Worm (Caenorhabditis elegans) whole organism, L1 larva: Measurements from ENCODE around the gene oac-14.

Experiments used
- C04F5.9 ChIP-seq: sonication (generic microtip); optimal IDR thresholded peaks from 2 replicates; lab custom pipeline; 2016; ENCODE audit warnings: missing genetic modification characterization, missing compliant biosample characterization
- C34B4.2 ChIP-seq: sonication (generic microtip); optimal IDR thresholded peaks from 2 replicates; lab custom pipeline; 2017; ENCODE audit warnings: mild to moderate bottlenecking, missing genetic modification characterization, missing compliant biosample characterization
- F16B12.6 ChIP-seq: fragments of 150-350 bp; optimal IDR thresholded peaks from 2 replicates; lab custom pipeline; 2014; ENCODE audit warnings: missing biosample characterization, missing genetic modification characterization
- aha-1 ChIP-seq: fragments of 150-350 bp; optimal IDR thresholded peaks from 2 replicates; lab custom pipeline; 2014; ENCODE audit warnings: missing biosample characterization, missing genetic modification characterization
- aly-2 ChIP-seq: fragments of 150-350 bp; optimal IDR thresholded peaks from 2 replicates; lab custom pipeline; 2014; ENCODE audit warnings: missing biosample characterization, missing genetic modification characterization
- ama-1 ChIP-seq: fragments of 150-350 bp; optimal IDR thresholded peaks from 2 replicates; lab custom pipeline; 2014
- blmp-1 ChIP-seq: fragments of 150-350 bp; optimal IDR thresholded peaks from 2 replicates; lab custom pipeline; 2014; ENCODE audit warnings: missing biosample characterization, missing genetic modification characterization
- ceh-63 ChIP-seq: fragments of 200-800 bp; sonication (Bioruptor generic); optimal IDR thresholded peaks from 2 replicates; lab custom pipeline; 2018; ENCODE audit warnings: mild to moderate bottlenecking, missing genetic modification characterization, missing compliant biosample characterization
- ceh-8 ChIP-seq: fragments of 200-800 bp; sonication (Bioruptor generic); optimal IDR thresholded peaks from 2 replicates; lab custom pipeline; 2018; ENCODE audit warnings: mild to moderate bottlenecking, missing genetic modification characterization, moderate library complexity, missing compliant biosample characterization
- ceh-82 ChIP-seq, 3 experiments: fragments of 150-350 bp in 1 of 3; sonication (generic microtip) in 2 of 3; optimal IDR thresholded peaks; 2 replicates each; lab custom pipeline; 2014 to 2017; ENCODE audit warnings: missing biosample characterization in 3 of 3, missing genetic modification characterization in 3 of 3
- ceh-88 ChIP-seq: fragments of 200-800 bp; sonication (Bioruptor generic); IDR thresholded peaks from 2 replicates; pipeline ENCODE4 v1.3.6; 2022; ENCODE audit warnings: missing genetic modification characterization, missing compliant biosample characterization
- ces-1 ChIP-seq: fragments of 150-350 bp; optimal IDR thresholded peaks from 2 replicates; lab custom pipeline; 2014; ENCODE audit warnings: missing biosample characterization, missing genetic modification reagents, missing genetic modification characterization
- dpl-1 ChIP-seq, 3 experiments: fragments of 150-350 bp in 2 of 3; sonication (generic microtip) in 1 of 3; optimal IDR thresholded peaks; 2 replicates each; lab custom pipeline; 2014 to 2017; ENCODE audit warnings: missing biosample characterization in 3 of 3, missing genetic modification characterization in 3 of 3, missing genetic modification reagents in 3 of 3
- efl-1 ChIP-seq, 4 experiments: fragments of 150-350 bp; optimal IDR thresholded peaks in 3 of 4; peaks in 1 of 4; 1 replicate in 1 of 4; 2 replicates in 3 of 4; lab custom pipeline; 2014; ENCODE audit warnings: missing biosample characterization in 2 of 4, missing genetic modification characterization in 2 of 4, missing genetic modification reagents in 2 of 4
- egl-13 ChIP-seq: sonication (generic microtip); optimal IDR thresholded peaks from 2 replicates; lab custom pipeline; 2016; ENCODE audit warnings: missing genotype, missing genetic modification reagents, missing genetic modification characterization, missing compliant biosample characterization
- elt-3 ChIP-seq, 6 experiments: fragments of 150-350 bp in 1 of 6; sonication (generic microtip); optimal IDR thresholded peaks; 2 replicates each; lab custom pipeline; 2017 to 2018; ENCODE audit warnings: missing biosample characterization in 6 of 6, missing genetic modification characterization in 6 of 6, inconsistent platforms in 1 of 6
- fkh-10 ChIP-seq: sonication (generic microtip); optimal IDR thresholded peaks from 2 replicates; lab custom pipeline; 2017; ENCODE audit warnings: missing biosample characterization, missing genetic modification reagents, missing genetic modification characterization
- fos-1 ChIP-seq: fragments of 150-350 bp; optimal IDR thresholded peaks from 2 replicates; lab custom pipeline; 2014; ENCODE audit warnings: missing biosample characterization, missing genetic modification characterization
- grh-1 ChIP-seq: fragments of 200-800 bp; sonication (Bioruptor generic); IDR thresholded peaks from 2 replicates; pipeline ENCODE4 v1.3.6; 2022; ENCODE audit warnings: missing genetic modification reagents, missing genetic modification characterization, missing compliant biosample characterization
- hlh-4 ChIP-seq: sonication (generic microtip); optimal IDR thresholded peaks from 2 replicates; lab custom pipeline; 2016; ENCODE audit warnings: mild to moderate bottlenecking, missing genetic modification characterization, missing compliant biosample characterization
- irx-1 ChIP-seq: sonication (generic microtip); optimal IDR thresholded peaks from 2 replicates; lab custom pipeline; 2016; ENCODE audit warnings: missing genetic modification characterization, missing compliant biosample characterization
- jun-1 ChIP-seq: fragments of 150-350 bp; optimal IDR thresholded peaks from 2 replicates; lab custom pipeline; 2014; ENCODE audit warnings: missing biosample characterization, missing genetic modification reagents, missing genetic modification characterization
- lin-14 ChIP-seq: fragments of 200-800 bp; sonication (Bioruptor generic); optimal IDR thresholded peaks from 2 replicates; lab custom pipeline; 2018; ENCODE audit warnings: mild to moderate bottlenecking, missing genetic modification characterization, moderate library complexity, missing compliant biosample characterization
- lir-3 ChIP-seq: sonication (generic microtip); optimal IDR thresholded peaks from 2 replicates; lab custom pipeline; 2016; ENCODE audit warnings: mild to moderate bottlenecking, missing genetic modification characterization, moderate library complexity, missing compliant biosample characterization; ENCODE audit not compliant: poor library complexity
- lsy-2 ChIP-seq, 2 experiments: fragments of 150-350 bp; optimal IDR thresholded peaks; 2 replicates each; lab custom pipeline; 2014; ENCODE audit warnings: missing biosample characterization in 2 of 2, missing genetic modification characterization in 2 of 2
- nhr-11 ChIP-seq: fragments of 150-350 bp; optimal IDR thresholded peaks from 2 replicates; lab custom pipeline; 2014; ENCODE audit warnings: missing biosample characterization, missing genetic modification characterization
- nhr-12 ChIP-seq: sonication (generic microtip); optimal IDR thresholded peaks from 2 replicates; lab custom pipeline; 2017; ENCODE audit warnings: missing biosample characterization, missing genetic modification characterization
- nhr-20 ChIP-seq: sonication (generic microtip); optimal IDR thresholded peaks from 2 replicates; lab custom pipeline; 2016; ENCODE audit warnings: mild to moderate bottlenecking, missing genetic modification characterization, missing compliant biosample characterization
- nhr-237 ChIP-seq: fragments of 150-350 bp; optimal IDR thresholded peaks from 2 replicates; lab custom pipeline; 2014; ENCODE audit warnings: missing biosample characterization, missing genetic modification characterization
- nhr-28 ChIP-seq: fragments of 150-350 bp; optimal IDR thresholded peaks from 2 replicates; lab custom pipeline; 2014; ENCODE audit warnings: missing biosample characterization, missing genetic modification characterization
- nhr-71 ChIP-seq: sonication (generic microtip); optimal IDR thresholded peaks from 2 replicates; lab custom pipeline; 2016; ENCODE audit warnings: mild to moderate bottlenecking, missing genetic modification characterization, moderate library complexity, missing compliant biosample characterization
- nhr-76 ChIP-seq: sonication (generic microtip); optimal IDR thresholded peaks from 2 replicates; lab custom pipeline; 2017; ENCODE audit warnings: missing biosample characterization, missing genetic modification characterization
- nhr-77 ChIP-seq: fragments of 150-350 bp; optimal IDR thresholded peaks from 2 replicates; lab custom pipeline; 2014; ENCODE audit warnings: missing biosample characterization, missing genetic modification characterization
- nhr-85 ChIP-seq: sonication (generic microtip); peaks from one replicate; lab custom pipeline; 2016; ENCODE audit warnings: missing genetic modification characterization, inconsistent platforms, missing compliant biosample characterization
- nhr-90 ChIP-seq: sonication (generic microtip); optimal IDR thresholded peaks from 2 replicates; lab custom pipeline; 2016; ENCODE audit warnings: mild to moderate bottlenecking, missing genetic modification characterization, missing compliant biosample characterization; ENCODE audit not compliant: poor library complexity
- pax-3 ChIP-seq: fragments of 200-800 bp; sonication (Bioruptor generic); optimal IDR thresholded peaks from 2 replicates; lab custom pipeline; 2018; ENCODE audit warnings: mild to moderate bottlenecking, missing genetic modification characterization, moderate library complexity, missing compliant biosample characterization
- rnt-1 ChIP-seq: sonication (generic microtip); optimal IDR thresholded peaks from 2 replicates; lab custom pipeline; 2016; ENCODE audit warnings: mild to moderate bottlenecking, missing genetic modification characterization, moderate library complexity, missing compliant biosample characterization
- snpc-4 ChIP-seq: fragments of 150-350 bp; optimal IDR thresholded peaks from 2 replicates; lab custom pipeline; 2014; ENCODE audit warnings: missing biosample characterization, missing genetic modification characterization
- snu-23 ChIP-seq: sonication (generic microtip); optimal IDR thresholded peaks from 2 replicates; lab custom pipeline; 2016; ENCODE audit warnings: missing genetic modification characterization, missing compliant biosample characterization
- sox-4 ChIP-seq: sonication (generic microtip); optimal IDR thresholded peaks from 2 replicates; lab custom pipeline; 2016; ENCODE audit warnings: missing genetic modification characterization, missing compliant biosample characterization
- sptf-1 ChIP-seq: fragments of 150-350 bp; optimal IDR thresholded peaks from 2 replicates; lab custom pipeline; 2014; ENCODE audit warnings: missing biosample characterization, missing genetic modification characterization
- sup-37 ChIP-seq: fragments of 200-800 bp; sonication (Bioruptor generic); optimal IDR thresholded peaks from 2 replicates; lab custom pipeline; 2018; ENCODE audit warnings: mild to moderate bottlenecking, missing genetic modification characterization, missing compliant biosample characterization
- unc-130 ChIP-seq: fragments of 150-350 bp; optimal IDR thresholded peaks from 2 replicates; lab custom pipeline; 2017; ENCODE audit warnings: missing biosample characterization, missing genetic modification characterization, inconsistent platforms
- unc-30 ChIP-seq: sonication (generic microtip); optimal IDR thresholded peaks from 2 replicates; lab custom pipeline; 2017; ENCODE audit warnings: missing biosample characterization, missing genetic modification characterization
- unc-62 ChIP-seq: fragments of 150-350 bp; optimal IDR thresholded peaks from 2 replicates; lab custom pipeline; 2014; ENCODE audit warnings: missing biosample characterization, missing genetic modification reagents, missing genetic modification characterization
- vab-15 ChIP-seq: sonication (generic microtip); optimal IDR thresholded peaks from 2 replicates; lab custom pipeline; 2017; ENCODE audit warnings: missing genotype, mild to moderate bottlenecking, missing genetic modification characterization, missing compliant biosample characterization
- zag-1 ChIP-seq: fragments of 150-350 bp; optimal IDR thresholded peaks from 2 replicates; lab custom pipeline; 2014; ENCODE audit warnings: missing biosample characterization, missing genetic modification characterization

Gene oac-14

DNA sequence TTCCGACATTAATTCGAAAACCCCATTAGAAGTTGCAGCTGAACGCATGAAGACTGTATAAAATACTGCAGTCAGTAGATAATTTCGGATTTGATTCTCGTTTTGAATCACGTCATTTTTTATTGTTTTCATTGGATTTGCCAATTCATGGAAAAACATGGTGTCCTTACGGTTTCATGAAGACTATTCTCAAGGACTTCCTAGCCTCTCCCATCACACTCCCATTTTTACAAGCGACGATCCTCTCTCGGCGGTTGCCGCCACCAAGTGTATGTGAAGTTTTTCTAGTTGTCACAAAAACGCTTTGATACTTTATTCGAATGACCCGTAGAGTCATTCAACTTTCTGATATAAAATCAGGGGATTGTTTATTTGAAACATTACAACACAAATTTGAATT is 48.0 kb upstream of the oac-14 start:
- TF ChIP-seq blmp-1 (tag; lab: Kevin White, UChicago): peak; percentile 53
- TF ChIP-seq lin-14 (GFP tag; lab: Kevin White, UChicago): peak; percentile 59
- no peak for TF ChIP-seq zag-1 (tag; lab: Kevin White, UChicago)
- TF ChIP-seq lsy-2 (tag; optimal IDR thresholded peaks at IDR 0.05; lab: Kevin White, UChicago): peak in 1 of 2 experiments; percentile 1
- no peak for TF ChIP-seq nhr-90 (tag; lab: Kevin White, UChicago)
- TF ChIP-seq nhr-76 (tag; lab: Kevin White, UChicago): no peak
- TF ChIP-seq lir-3: no peak
- no peak for TF ChIP-seq egl-13

DNA sequence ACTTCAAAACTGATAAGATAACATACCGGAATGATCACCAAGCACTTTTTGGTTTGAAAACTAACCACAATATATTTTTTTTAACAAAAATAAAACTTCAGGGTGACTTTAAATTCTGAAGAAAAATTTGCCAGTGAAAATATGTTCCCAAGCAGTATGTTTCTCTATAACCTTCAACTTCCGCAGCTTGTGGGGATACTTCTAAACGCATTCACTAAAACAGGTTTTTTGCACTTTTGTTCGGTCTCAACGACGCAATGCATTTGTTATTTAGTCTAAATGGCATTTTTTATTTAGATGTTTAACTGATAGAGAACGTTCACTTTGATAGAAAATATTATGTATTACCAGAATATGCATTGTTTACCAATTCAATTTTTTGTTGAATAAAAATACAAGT is 47.4 kb upstream of the oac-14 start:
- TF ChIP-seq snpc-4 (tag; lab: Kevin White, UChicago) (no peak), efl-1 (optimal IDR thresholded peaks at IDR 0.05; lab: Kevin White, UChicago) (no peak), efl-1 (GFP tag; optimal IDR thresholded peaks at IDR 0.05 in 1 of 2; lab: Kevin White, UChicago) (peak in 1 of 2 experiments; percentile 62), blmp-1 (tag; lab: Kevin White, UChicago) (peak; percentile 27), lin-14 (GFP tag; lab: Kevin White, UChicago) (peak; percentile 14), nhr-85 (peak; percentile 60), pax-3 (no peak), fos-1 (tag; lab: Kevin White, UChicago) (no peak), elt-3 (tag; optimal IDR thresholded peaks at IDR 0.05; lab: Kevin White, UChicago) (peak in 1 of 6 experiments; percentile 38), hlh-4 (tag; lab: Kevin White, UChicago) (no peak), sptf-1 (tag; lab: Kevin White, UChicago) (no peak), grh-1 (GFP tag; lab: Robert Waterston, UW) (peak; percentile 76)

DNA sequence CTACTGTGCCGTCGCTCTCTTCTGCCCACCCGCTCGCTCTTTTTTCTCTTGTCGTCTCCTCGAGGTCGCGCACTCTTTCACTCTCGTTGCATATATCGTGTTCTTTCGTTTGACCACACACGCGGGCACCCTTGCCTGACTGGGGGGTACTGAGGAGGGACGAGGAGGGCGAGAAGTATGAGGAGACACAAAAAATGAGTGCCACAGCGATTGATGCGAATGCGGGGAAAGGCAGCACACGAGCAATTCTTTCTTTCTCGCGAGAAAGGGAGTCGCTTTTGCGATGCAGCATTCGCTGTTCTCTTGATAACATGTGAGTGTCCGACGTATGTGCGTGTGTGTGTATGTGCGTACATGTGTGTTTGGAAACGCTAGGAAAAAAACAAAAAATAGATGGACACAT is 46.7 kb upstream of the oac-14 start:
- peak; percentile 72 for TF ChIP-seq nhr-20
- peak; percentile 74 for TF ChIP-seq irx-1 (tag; lab: Kevin White, UChicago)
- no peak for TF ChIP-seq unc-62 (GFP tag; lab: Kevin White, UChicago)
- TF ChIP-seq pax-3: peak; percentile 68
- TF ChIP-seq ceh-8 (GFP tag; lab: Kevin White, UChicago): peak; percentile 74
- TF ChIP-seq jun-1 (tag; lab: Kevin White, UChicago): peak; percentile 33
- no peak for TF ChIP-seq ces-1 (GFP tag; lab: Kevin White, UChicago)
- TF ChIP-seq ama-1 (lab: Kevin White, UChicago): no peak
- TF ChIP-seq aly-2 (tag; lab: Kevin White, UChicago): no peak
- no peak for TF ChIP-seq vab-15 (tag; lab: Kevin White, UChicago)
- TF ChIP-seq nhr-12 (tag; lab: Kevin White, UChicago): no peak
- peak; percentile 89 for TF ChIP-seq nhr-71 (tag; lab: Kevin White, UChicago)
- peak; percentile 74 for TF ChIP-seq rnt-1
- TF ChIP-seq dpl-1 (GFP tag; optimal IDR thresholded peaks at IDR 0.05; lab: Kevin White, UChicago): peak in 1 of 3 experiments; percentile 28
- peak; percentile 44 to 81 for TF ChIP-seq lsy-2 (tag; optimal IDR thresholded peaks at IDR 0.05; lab: Kevin White, UChicago)
- TF ChIP-seq efl-1 (optimal IDR thresholded peaks at IDR 0.05; lab: Kevin White, UChicago): peak; percentile 45 to 62
- peak in 1 of 2 experiments; percentile 63 for TF ChIP-seq efl-1 (GFP tag; optimal IDR thresholded peaks at IDR 0.05 in 1 of 2; lab: Kevin White, UChicago)
- peak; percentile 74 for TF ChIP-seq unc-130
- TF ChIP-seq aha-1 (tag; lab: Kevin White, UChicago): no peak
- no peak for TF ChIP-seq grh-1 (GFP tag; lab: Robert Waterston, UW)
- no peak for TF ChIP-seq nhr-237 (tag; lab: Kevin White, UChicago)
- TF ChIP-seq ceh-82 (tag; optimal IDR thresholded peaks at IDR 0.05; lab: Kevin White, UChicago): peak; percentile 36 to 84 (median 39)
- TF ChIP-seq C04F5.9 (tag; lab: Kevin White, UChicago): no peak
- TF ChIP-seq nhr-11 (tag; lab: Kevin White, UChicago): peak; percentile 13
- TF ChIP-seq unc-30 (tag; lab: Kevin White, UChicago): no peak
- TF ChIP-seq nhr-76 (tag; lab: Kevin White, UChicago): no peak
- peak; percentile 24; the same call in 1 of the 2 replicates for TF ChIP-seq ceh-88 (GFP tag; lab: Robert Waterston, UW)
- peak; percentile 69 for TF ChIP-seq sox-4 (tag; lab: Kevin White, UChicago)
- TF ChIP-seq fkh-10 (GFP tag; lab: Kevin White, UChicago): peak; percentile 76
- TF ChIP-seq sup-37 (GFP tag; lab: Kevin White, UChicago): peak; percentile 53
- TF ChIP-seq elt-3 (tag; optimal IDR thresholded peaks at IDR 0.05; lab: Kevin White, UChicago): peak in 1 of 6 experiments; percentile 7
- TF ChIP-seq nhr-77 (tag; lab: Kevin White, UChicago): peak; percentile 54
- peak; percentile 46 for TF ChIP-seq fos-1 (tag; lab: Kevin White, UChicago)
- TF ChIP-seq snpc-4 (tag; lab: Kevin White, UChicago): peak; percentile 28
- TF ChIP-seq snu-23: peak; percentile 82
- TF ChIP-seq lir-3: peak; percentile 5
- no peak for TF ChIP-seq C34B4.2 (tag; lab: Kevin White, UChicago)
- TF ChIP-seq F16B12.6: no peak
- TF ChIP-seq ceh-63: no peak
- TF ChIP-seq nhr-28 (tag; lab: Kevin White, UChicago): no peak
- no peak for TF ChIP-seq sptf-1 (tag; lab: Kevin White, UChicago)
